Fruit fly (Drosophila melanogaster): ENCODE data around the gene CG18563.

CG18563 gene

DNA sequence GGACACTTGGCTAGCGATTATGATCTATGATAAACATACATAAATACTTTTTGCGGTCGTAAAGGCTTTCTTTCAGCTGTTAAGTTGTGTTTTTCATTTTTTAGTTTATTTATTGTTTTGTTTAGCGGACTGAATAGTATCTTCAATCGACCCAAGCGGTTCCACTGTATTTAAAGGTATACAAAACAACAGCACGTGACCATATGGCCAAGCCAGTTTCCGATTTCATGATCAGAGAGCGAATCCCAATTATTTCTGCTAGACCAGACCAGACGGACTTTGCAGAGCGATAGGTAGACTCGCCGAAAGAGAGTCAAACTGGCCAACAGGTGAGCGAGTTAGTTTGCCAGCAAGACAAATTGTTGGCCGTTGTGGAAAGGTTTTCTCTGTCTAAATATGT lies 13.7 kb upstream of the CG18563 start, which contains the start of gene Sgt:
Gene Sgt (plus strand): TSS at position 80 of the 400 bp plus-strand sequence.
- TF ChIP-seq bab1 (GFP tag; optimal IDR thresholded peaks at IDR 0.05) (no peak), cnc (optimal IDR thresholded peaks at IDR 0.05) (no peak), kay (GFP tag; ENCODE audit: borderline replicate concordance) (no peak), CG7045 (GFP tag; optimal IDR thresholded peaks at IDR 0.05) (no peak), CG5204 (GFP tag; optimal IDR thresholded peaks at IDR 0.05) (no peak), Crg-1 (GFP tag; optimal IDR thresholded peaks at IDR 0.05) (no peak), CG7101 (tag; optimal IDR thresholded peaks at IDR 0.05) (no peak), CG12768 (GFP tag; optimal IDR thresholded peaks at IDR 0.05) (no peak), ovo (GFP tag; optimal IDR thresholded peaks at IDR 0.05) (no peak), cic (GFP tag; optimal IDR thresholded peaks at IDR 0.05) (no peak), Mnt (GFP tag; optimal IDR thresholded peaks at IDR 0.05) (no peak), tj (GFP tag; optimal IDR thresholded peaks at IDR 0.05) (no peak), toe (GFP tag; optimal IDR thresholded peaks at IDR 0.05) (no peak), Hr96 (GFP tag; optimal IDR thresholded peaks at IDR 0.05) (no peak), Clk (GFP tag; optimal IDR thresholded peaks at IDR 0.05) (no peak), CG14711 (tag; optimal IDR thresholded peaks at IDR 0.05) (no peak), CG11617 (GFP tag; optimal IDR thresholded peaks at IDR 0.05) (no peak), CG33017 (tag; optimal IDR thresholded peaks at IDR 0.05) (no peak)

DNA sequence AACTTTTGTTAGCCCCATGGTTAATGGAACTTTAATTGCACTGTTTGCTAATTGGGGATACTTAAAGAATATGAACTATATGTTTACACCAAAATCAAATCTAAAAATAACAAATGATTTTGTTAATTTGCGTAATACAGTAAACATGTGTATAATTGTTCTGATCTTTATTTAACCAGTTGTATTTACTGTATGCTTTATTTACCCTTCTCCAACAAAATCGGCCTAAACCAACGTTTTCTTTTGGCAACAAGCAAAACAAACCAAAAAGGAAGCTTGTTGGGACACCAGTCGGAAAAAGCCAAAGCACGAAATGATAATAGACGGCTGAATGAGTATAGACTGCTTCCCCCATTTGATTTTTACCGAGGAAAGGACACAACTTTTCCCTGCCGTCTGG lies 12.8 kb upstream of the CG18563 start:
- TF ChIP-seq tj (GFP tag; optimal IDR thresholded peaks at IDR 0.05) (no peak), Mnt (GFP tag; optimal IDR thresholded peaks at IDR 0.05) (no peak), cic (GFP tag; optimal IDR thresholded peaks at IDR 0.05) (no peak), CG14711 (tag; optimal IDR thresholded peaks at IDR 0.05) (no peak), CG11617 (GFP tag; optimal IDR thresholded peaks at IDR 0.05) (no peak), ovo (GFP tag; optimal IDR thresholded peaks at IDR 0.05) (no peak), CG7045 (GFP tag; optimal IDR thresholded peaks at IDR 0.05) (no peak), kay (GFP tag; ENCODE audit: borderline replicate concordance) (no peak), CG12768 (GFP tag; optimal IDR thresholded peaks at IDR 0.05) (no peak), CG1620 (GFP tag; optimal IDR thresholded peaks at IDR 0.05) (no peak), pad (GFP tag; optimal IDR thresholded peaks at IDR 0.05) (no peak), Crg-1 (GFP tag; optimal IDR thresholded peaks at IDR 0.05) (no peak), cnc (optimal IDR thresholded peaks at IDR 0.05) (no peak), CG33017 (tag; optimal IDR thresholded peaks at IDR 0.05) (no peak), CG7101 (tag; optimal IDR thresholded peaks at IDR 0.05) (no peak), Hr96 (GFP tag; optimal IDR thresholded peaks at IDR 0.05) (no peak), CG5204 (GFP tag; optimal IDR thresholded peaks at IDR 0.05) (no peak), toe (GFP tag; optimal IDR thresholded peaks at IDR 0.05) (no peak), Clk (GFP tag; optimal IDR thresholded peaks at IDR 0.05) (no peak)

DNA sequence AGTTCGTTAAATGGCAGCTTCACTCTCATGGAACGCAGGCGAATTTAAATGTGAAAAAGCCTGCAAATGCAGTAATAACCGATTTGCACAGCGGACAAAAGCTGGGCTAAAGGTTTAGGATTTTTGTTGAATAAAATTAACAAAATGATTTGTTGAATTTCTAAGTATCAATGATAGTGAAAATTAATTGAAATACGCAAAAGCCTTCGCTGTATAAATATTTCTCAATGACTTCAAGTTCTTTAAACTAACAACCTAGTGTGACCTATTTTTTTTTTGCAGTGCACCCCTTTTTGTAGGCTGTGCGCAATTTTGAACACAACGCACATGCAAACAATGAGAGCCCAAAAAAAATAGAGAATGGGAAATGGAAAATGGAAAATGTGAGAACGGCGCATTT lies 9.1 kb upstream of the CG18563 start:
- TF ChIP-seq Crg-1 (GFP tag; optimal IDR thresholded peaks at IDR 0.05) (no peak), cnc (optimal IDR thresholded peaks at IDR 0.05) (no peak), CG7045 (GFP tag; optimal IDR thresholded peaks at IDR 0.05) (no peak), CG14711 (tag; optimal IDR thresholded peaks at IDR 0.05) (no peak), CG11617 (GFP tag; optimal IDR thresholded peaks at IDR 0.05) (no peak), bab1 (GFP tag; optimal IDR thresholded peaks at IDR 0.05) (no peak), CG7101 (tag; optimal IDR thresholded peaks at IDR 0.05) (no peak), Hr96 (GFP tag; optimal IDR thresholded peaks at IDR 0.05) (no peak), CG33017 (tag; optimal IDR thresholded peaks at IDR 0.05) (no peak), tj (GFP tag; optimal IDR thresholded peaks at IDR 0.05) (no peak), CG5204 (GFP tag; optimal IDR thresholded peaks at IDR 0.05) (no peak), pad (GFP tag; optimal IDR thresholded peaks at IDR 0.05) (no peak), Mnt (GFP tag; optimal IDR thresholded peaks at IDR 0.05) (no peak), toe (GFP tag; optimal IDR thresholded peaks at IDR 0.05) (no peak), CG1620 (GFP tag; optimal IDR thresholded peaks at IDR 0.05) (no peak), kay (GFP tag; ENCODE audit: borderline replicate concordance) (no peak)

DNA sequence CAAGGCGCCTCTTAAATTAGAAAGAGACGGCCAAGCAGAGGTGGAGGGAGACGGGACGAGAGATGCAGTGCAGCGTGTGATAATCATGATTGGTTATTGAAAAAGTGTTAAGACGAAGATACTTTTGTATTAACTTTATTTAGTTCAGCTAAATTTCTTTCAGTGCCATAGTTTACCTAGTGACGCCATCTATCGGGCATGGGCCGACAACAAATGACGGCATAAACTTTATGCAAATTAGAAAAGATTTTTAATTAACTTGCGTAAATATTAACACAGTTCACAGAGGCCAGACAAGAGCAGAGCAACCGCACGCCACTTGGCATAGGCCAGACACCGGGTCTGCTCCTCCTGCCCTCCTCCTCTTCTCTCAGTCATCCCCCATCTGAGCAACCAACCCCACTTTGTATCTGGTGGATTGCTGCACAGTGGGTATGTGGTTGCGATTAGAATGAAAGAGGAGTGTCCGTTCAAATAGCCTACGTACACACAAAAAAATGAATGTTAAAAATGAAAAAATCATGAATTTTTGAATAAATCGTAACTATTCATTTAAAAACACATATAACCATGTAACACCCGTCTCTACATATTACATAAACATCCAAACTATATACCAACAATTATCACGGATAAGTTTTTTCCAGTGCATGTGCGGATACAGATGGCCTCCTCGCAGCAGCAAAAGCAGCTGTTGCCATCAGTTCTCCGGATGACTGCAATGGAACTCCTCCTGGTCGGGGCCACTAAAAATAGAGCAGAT lies 8.3 kb upstream of the CG18563 start:
- TF ChIP-seq ovo (GFP tag; optimal IDR thresholded peaks at IDR 0.05) (no peak), CG7045 (GFP tag; optimal IDR thresholded peaks at IDR 0.05) (peak; percentile 61), CG14711 (tag; optimal IDR thresholded peaks at IDR 0.05) (no peak), CG7101 (tag; optimal IDR thresholded peaks at IDR 0.05) (peak; percentile 23), CG5204 (GFP tag; optimal IDR thresholded peaks at IDR 0.05) (no peak), Clk (GFP tag; optimal IDR thresholded peaks at IDR 0.05) (no peak), toe (GFP tag; optimal IDR thresholded peaks at IDR 0.05) (peak; percentile 21), kay (GFP tag; ENCODE audit: borderline replicate concordance) (peak; percentile 30), Mnt (GFP tag; optimal IDR thresholded peaks at IDR 0.05) (no peak), Crg-1 (GFP tag; optimal IDR thresholded peaks at IDR 0.05) (no peak), Hr96 (GFP tag; optimal IDR thresholded peaks at IDR 0.05) (peak; percentile 37)

DNA sequence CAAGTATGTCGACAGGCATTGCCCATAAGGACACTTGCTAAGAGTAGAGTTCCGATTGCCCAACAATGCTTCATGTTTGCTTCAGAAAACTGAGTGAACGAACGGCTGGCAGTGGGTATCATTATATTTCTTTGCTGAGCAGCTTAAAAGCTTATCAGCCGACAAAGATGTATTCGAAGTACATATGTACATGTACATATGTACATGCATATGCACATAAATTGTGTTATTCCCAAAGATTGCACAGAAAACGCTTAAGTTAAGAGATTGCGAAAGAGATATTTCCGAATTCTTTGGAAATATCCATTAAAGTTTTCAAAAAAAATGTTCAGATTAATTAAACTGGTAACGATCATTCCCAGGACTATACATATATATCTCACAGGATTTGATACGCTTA lies 2.0 kb downstream of the CG18563 start, which contains the start of gene SPH93:
Gene SPH93 (minus strand): TSS at position 101 of the 400 bp plus-strand sequence.
- TF ChIP-seq Hr96 (GFP tag; optimal IDR thresholded peaks at IDR 0.05) (no peak), CG5204 (GFP tag; optimal IDR thresholded peaks at IDR 0.05) (no peak), Clk (GFP tag; optimal IDR thresholded peaks at IDR 0.05) (no peak), CG12768 (GFP tag; optimal IDR thresholded peaks at IDR 0.05) (no peak), CG11617 (GFP tag; optimal IDR thresholded peaks at IDR 0.05) (no peak), bab1 (GFP tag; optimal IDR thresholded peaks at IDR 0.05) (no peak), cnc (optimal IDR thresholded peaks at IDR 0.05) (no peak), pad (GFP tag; optimal IDR thresholded peaks at IDR 0.05) (no peak), CG1620 (GFP tag; optimal IDR thresholded peaks at IDR 0.05) (no peak), CG7045 (GFP tag; optimal IDR thresholded peaks at IDR 0.05) (no peak), cic (GFP tag; optimal IDR thresholded peaks at IDR 0.05) (no peak), Crg-1 (GFP tag; optimal IDR thresholded peaks at IDR 0.05) (no peak), ovo (GFP tag; optimal IDR thresholded peaks at IDR 0.05) (no peak), tj (GFP tag; optimal IDR thresholded peaks at IDR 0.05) (no peak), kay (GFP tag; ENCODE audit: borderline replicate concordance) (no peak), toe (GFP tag; optimal IDR thresholded peaks at IDR 0.05) (no peak), CG14711 (tag; optimal IDR thresholded peaks at IDR 0.05) (no peak), Mnt (GFP tag; optimal IDR thresholded peaks at IDR 0.05) (no peak), CG7101 (tag; optimal IDR thresholded peaks at IDR 0.05) (no peak)
